Worm (Caenorhabditis elegans) whole organism, L3 larva: Measurements from ENCODE around the gene ldp-1.

Experiments used
- ama-1 ChIP-seq: fragments of 150-350 bp; optimal IDR thresholded peaks from 2 replicates; lab custom pipeline; 2018
- nhr-237 ChIP-seq: fragments of 150-350 bp; optimal IDR thresholded peaks from 2 replicates; lab custom pipeline; 2014; ENCODE audit warnings: missing biosample characterization, missing genetic modification characterization
- tbx-2 ChIP-seq: sonication (generic microtip); optimal IDR thresholded peaks from 2 replicates; lab custom pipeline; 2016; ENCODE audit warnings: mild to moderate bottlenecking, missing genetic modification characterization, missing compliant biosample characterization

ce11 chrV:2155232-2155631 is 27.9 kb downstream of the ldp-1 start, which contains the start of gene srbc-21:
- no peak for TF ChIP-seq nhr-237 (tag; lab: Kevin White, UChicago)
- TF ChIP-seq tbx-2 (tag; lab: Kevin White, UChicago), result no peak
- no peak for TF ChIP-seq ama-1 (lab: Kevin White, UChicago)
